Worm (Caenorhabditis elegans) whole organism, L4/young adult: ENCODE results near the gene epic-1.

Source experiments
- W03F9.2 ChIP-seq: fragments of 150-350 bp; optimal IDR thresholded peaks from 2 replicates; lab custom pipeline; 2014; ENCODE audit warnings: missing biosample characterization, missing genetic modification characterization
- dao-5 ChIP-seq: sonication (generic microtip); optimal IDR thresholded peaks from 2 replicates; lab custom pipeline; 2016; ENCODE audit warnings: missing genotype, missing genetic modification characterization, moderate library complexity, missing compliant biosample characterization

DNA sequence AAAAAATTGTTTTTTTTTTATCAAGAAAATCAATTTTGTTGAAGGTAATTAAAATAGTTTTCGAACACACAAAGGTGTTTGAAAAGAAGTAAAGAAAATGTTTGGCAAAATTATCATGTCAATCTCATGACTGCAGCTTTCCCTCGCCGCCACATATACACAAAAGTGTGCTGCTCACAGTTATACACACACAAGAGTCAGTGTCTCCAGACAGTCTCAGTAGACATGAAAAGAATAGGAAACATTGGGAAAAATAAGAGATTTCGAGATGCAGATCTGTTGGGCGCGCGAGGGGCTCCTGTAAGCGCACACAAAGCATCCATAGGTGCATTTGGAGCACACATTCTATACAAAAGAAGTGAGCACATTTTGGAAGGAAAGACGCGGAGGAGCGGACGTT, 23.4 kb downstream of the epic-1 start:
- TF ChIP-seq W03F9.2 (tag; lab: Kevin White, UChicago) (no peak), dao-5 (tag; lab: Kevin White, UChicago) (no peak)
